In genomic region chrX:9136776-9137550, dm6 we compare ENCODE assay signal across 1 fruit fly cellular context.
TF ChIP-seq lines count a peak whose summit lies in the region.

No protein-coding gene starts in this region.

TF ChIP-seq in whole organism, embryonic, 481 proteins besides CTCF, POLR2A, EP300 and RAD21 (continued from another document and continues in another):
- TF ChIP-seq CG18262 (tag; optimal IDR thresholded peaks at IDR 0.05; lab: Kevin White, UChicago) (peak; percentile 56), CG16815 (GFP tag; optimal IDR thresholded peaks at IDR 0.05; lab: Kevin White, UChicago) (peak; percentile 27), CG6272 (GFP tag; IDR thresholded peaks at IDR 0.05; lab: Robert Waterston, UW) (no peak), mam (GFP tag; optimal IDR thresholded peaks at IDR 0.05; lab: Kevin White, UChicago) (peak; percentile 33), nerfin-2 (GFP tag; IDR thresholded peaks at IDR 0.05; lab: Robert Waterston, UW; ENCODE audit: partially characterized antibody) (no peak), chif (GFP tag; optimal IDR thresholded peaks at IDR 0.05; lab: Kevin White, UChicago) (peak; percentile 42 to 58), Xbp1 (GFP tag; optimal IDR thresholded peaks at IDR 0.05; lab: Kevin White, UChicago) (peak; percentile 55), fu2 (GFP tag; optimal IDR thresholded peaks at IDR 0.05; lab: Kevin White, UChicago) (peak; percentile 26), CG10654 (GFP tag; optimal IDR thresholded peaks at IDR 0.05; lab: Kevin White, UChicago) (peak; percentile 36), CG16779 (GFP tag; IDR thresholded peaks at IDR 0.05; lab: Robert Waterston, UW) (no peak), dati (GFP tag; IDR thresholded peaks at IDR 0.05; lab: Robert Waterston, UW) (no peak), HmgZ (tag; optimal IDR thresholded peaks at IDR 0.05; lab: Kevin White, UChicago) (no peak), CG7987 (GFP tag; optimal IDR thresholded peaks at IDR 0.05; lab: Kevin White, UChicago) (no peak), grn (GFP tag; optimal IDR thresholded peaks at IDR 0.05; lab: Kevin White, UChicago) (no peak), CG11398 (GFP tag; optimal IDR thresholded peaks at IDR 0.05; lab: Kevin White, UChicago) (peak; percentile 10), HLH54F (GFP tag; optimal IDR thresholded peaks at IDR 0.05; lab: Kevin White, UChicago) (no peak), sima (GFP tag; optimal IDR thresholded peaks at IDR 0.05; lab: Kevin White, UChicago) (no peak), Hr39 (optimal IDR thresholded peaks at IDR 0.05; lab: Kevin White, UChicago) (no peak), Ssrp (tag; optimal IDR thresholded peaks at IDR 0.05; lab: Kevin White, UChicago) (peak; percentile 65), knrl (GFP tag; IDR thresholded peaks at IDR 0.05; lab: Robert Waterston, UW; ENCODE audit: partially characterized antibody) (no peak), CG10366 (GFP tag; IDR thresholded peaks at IDR 0.05; lab: Robert Waterston, UW) (peak; percentile 24; the same call in 1 of the 2 replicates), Bteb2 (GFP tag; optimal IDR thresholded peaks at IDR 0.05; lab: Kevin White, UChicago) (no peak), da (GFP tag; optimal IDR thresholded peaks at IDR 0.05; lab: Kevin White, UChicago) (no peak), CG10565 (GFP tag; optimal IDR thresholded peaks at IDR 0.05; lab: Kevin White, UChicago) (no peak), CG14965 (GFP tag; optimal IDR thresholded peaks at IDR 0.05; lab: Kevin White, UChicago; ENCODE audit: borderline replicate concordance) (no peak), Atf6 (GFP tag; IDR thresholded peaks at IDR 0.05; lab: Robert Waterston, UW) (no peak), YL-1 (GFP tag; optimal IDR thresholded peaks at IDR 0.05; lab: Kevin White, UChicago) (no peak), kah (GFP tag; optimal IDR thresholded peaks at IDR 0.05; lab: Kevin White, UChicago) (peak; percentile 7), Blimp-1 (GFP tag; optimal IDR thresholded peaks at IDR 0.05; lab: Kevin White, UChicago) (peak; percentile 47), sisA (GFP tag; IDR thresholded peaks at IDR 0.05; lab: Robert Waterston, UW) (peak; percentile 66), CG15011 (GFP tag; optimal IDR thresholded peaks at IDR 0.05; lab: Kevin White, UChicago) (no peak), stwl (tag; optimal IDR thresholded peaks at IDR 0.05; lab: Kevin White, UChicago) (no peak), CG8478 (optimal IDR thresholded peaks at IDR 0.05; lab: Kevin White, UChicago) (no peak), CG1647 (GFP tag; optimal IDR thresholded peaks at IDR 0.05; lab: Kevin White, UChicago) (no peak), pros (GFP tag; optimal IDR thresholded peaks at IDR 0.05; lab: Kevin White, UChicago) (no peak), CG6254 (GFP tag; optimal IDR thresholded peaks at IDR 0.05; lab: Kevin White, UChicago) (no peak), Lpt (GFP tag; optimal IDR thresholded peaks at IDR 0.05; lab: Kevin White, UChicago) (no peak), run (tag; optimal IDR thresholded peaks at IDR 0.05; lab: Kevin White, UChicago) (peak; percentile 25), PHDP (tag; optimal IDR thresholded peaks at IDR 0.05; lab: Kevin White, UChicago) (peak; percentile 62), H15 (GFP tag; IDR thresholded peaks at IDR 0.05; lab: Robert Waterston, UW) (0 out of 3 replicates have a peak, but pooled peaks have one; percentile 15), Dp (GFP tag; optimal IDR thresholded peaks at IDR 0.05; lab: Kevin White, UChicago) (no peak), Abd-B (GFP tag; optimal IDR thresholded peaks at IDR 0.05; lab: Kevin White, UChicago) (no peak), CG18619 (GFP tag; optimal IDR thresholded peaks at IDR 0.05; lab: Kevin White, UChicago) (peak; percentile 4), nerfin-1 (tag; optimal IDR thresholded peaks at IDR 0.05; lab: Kevin White, UChicago) (no peak), schlank (tag; optimal IDR thresholded peaks at IDR 0.05; lab: Kevin White, UChicago) (no peak), CG15269 (tag; optimal IDR thresholded peaks at IDR 0.05; lab: Kevin White, UChicago) (peak; percentile 54), sqz (GFP tag; optimal IDR thresholded peaks at IDR 0.05; lab: Kevin White, UChicago) (no peak), CG7271 (tag; optimal IDR thresholded peaks at IDR 0.05; lab: Kevin White, UChicago) (no peak), CG3847 (GFP tag; IDR thresholded peaks at IDR 0.05; lab: Robert Waterston, UW) (no peak), Ravus (GFP tag; IDR thresholded peaks at IDR 0.05; lab: Robert Waterston, UW) (no peak), gro (GFP tag; optimal IDR thresholded peaks at IDR 0.05; lab: Kevin White, UChicago) (no peak), E2f1 (GFP tag; IDR thresholded peaks at IDR 0.05; lab: Robert Waterston, UW) (no peak), odd (GFP tag; optimal IDR thresholded peaks at IDR 0.05; lab: Kevin White, UChicago) (no peak), luna (GFP tag; optimal IDR thresholded peaks at IDR 0.05; lab: Kevin White, UChicago) (no peak), p53 (GFP tag; optimal IDR thresholded peaks at IDR 0.05; lab: Kevin White, UChicago) (no peak), Doc3 (GFP tag; IDR thresholded peaks at IDR 0.05; lab: Robert Waterston, UW; ENCODE audit: partially characterized antibody) (no peak), cato (GFP tag; optimal IDR thresholded peaks at IDR 0.05; lab: Kevin White, UChicago; ENCODE audit: borderline replicate concordance) (no peak), wek (GFP tag; optimal IDR thresholded peaks at IDR 0.05; lab: Kevin White, UChicago) (peak; percentile 26), disco-r (GFP tag; optimal IDR thresholded peaks at IDR 0.05; lab: Kevin White, UChicago) (no peak), dysf (GFP tag; IDR thresholded peaks at IDR 0.05; lab: Robert Waterston, UW) (peak; percentile 71), CG11247 (GFP tag; IDR thresholded peaks at IDR 0.05; lab: Robert Waterston, UW) (no peak), CG9215 (GFP tag; IDR thresholded peaks at IDR 0.05; lab: Robert Waterston, UW) (no peak), Asciz (GFP tag; optimal IDR thresholded peaks at IDR 0.05; lab: Kevin White, UChicago) (peak; percentile 10), CG10462 (GFP tag; optimal IDR thresholded peaks at IDR 0.05; lab: Kevin White, UChicago) (no peak), Opbp (GFP tag; IDR thresholded peaks at IDR 0.05; lab: Robert Waterston, UW; ENCODE audit: partially characterized antibody) (no peak), so (GFP tag; IDR thresholded peaks at IDR 0.05; lab: Robert Waterston, UW) (no peak), CG7963 (GFP tag; IDR thresholded peaks at IDR 0.05; lab: Robert Waterston, UW; ENCODE audit: partially characterized antibody) (no peak), sd (tag; optimal IDR thresholded peaks at IDR 0.05; lab: Kevin White, UChicago) (no peak), Sox100B (GFP tag; optimal IDR thresholded peaks at IDR 0.05; lab: Kevin White, UChicago) (peak; percentile 16), Kr (GFP tag; optimal IDR thresholded peaks at IDR 0.05; lab: Kevin White, UChicago) (no peak), az2 (GFP tag; optimal IDR thresholded peaks at IDR 0.05; lab: Kevin White, UChicago) (peak; percentile 54), HLH4C (GFP tag; IDR thresholded peaks at IDR 0.05; lab: Robert Waterston, UW; ENCODE audit: partially characterized antibody) (no peak), Hr51 (GFP tag; optimal IDR thresholded peaks at IDR 0.05; lab: Kevin White, UChicago) (peak; percentile 43 to 66), CG15514 (GFP tag; optimal IDR thresholded peaks at IDR 0.05; lab: Kevin White, UChicago) (peak; percentile 26), br (optimal IDR thresholded peaks at IDR 0.05; lab: Kevin White, UChicago) (no peak), pho (GFP tag; optimal IDR thresholded peaks at IDR 0.05; lab: Kevin White, UChicago) (peak; percentile 7), jigr1 (GFP tag; IDR thresholded peaks at IDR 0.05; lab: Robert Waterston, UW) (no peak), CG14050 (GFP tag; IDR thresholded peaks at IDR 0.05; lab: Robert Waterston, UW) (peak; percentile 25; the same call in 1 of the 3 replicates), CG10209 (GFP tag; optimal IDR thresholded peaks at IDR 0.05; lab: Kevin White, UChicago) (peak; percentile 22), CG4404 (GFP tag; IDR thresholded peaks at IDR 0.05; lab: Robert Waterston, UW) (no peak), lab (GFP tag; optimal IDR thresholded peaks at IDR 0.05; lab: Kevin White, UChicago) (peak; percentile 45), CG7745 (tag; optimal IDR thresholded peaks at IDR 0.05; lab: Kevin White, UChicago) (no peak), Mes4 (GFP tag; optimal IDR thresholded peaks at IDR 0.05; lab: Kevin White, UChicago) (peak; percentile 20), seq (GFP tag; IDR thresholded peaks at IDR 0.05; lab: Robert Waterston, UW) (no peak), grau (tag; optimal IDR thresholded peaks at IDR 0.05; lab: Kevin White, UChicago) (peak; percentile 62), CG9797 (GFP tag; optimal IDR thresholded peaks at IDR 0.05; lab: Kevin White, UChicago) (no peak), crp (GFP tag; optimal IDR thresholded peaks at IDR 0.05; lab: Kevin White, UChicago) (peak in 1 of 2 experiments; percentile 45), MTF-1 (GFP tag; optimal IDR thresholded peaks at IDR 0.05; lab: Kevin White, UChicago; ENCODE audit: borderline replicate concordance) (no peak), ssp (GFP tag; IDR thresholded peaks at IDR 0.05; lab: Robert Waterston, UW) (peak; percentile 45), phol (tag; optimal IDR thresholded peaks at IDR 0.05; lab: Kevin White, UChicago) (peak; percentile 58), NK7.1 (GFP tag; optimal IDR thresholded peaks at IDR 0.05; lab: Kevin White, UChicago) (no peak), Fer2 (tag; optimal IDR thresholded peaks at IDR 0.05; lab: Kevin White, UChicago) (no peak), Sry-β (GFP tag; optimal IDR thresholded peaks at IDR 0.05; lab: Kevin White, UChicago) (no peak), Sin3A (optimal IDR thresholded peaks at IDR 0.05; lab: Kevin White, UChicago) (no peak), D19A (tag; optimal IDR thresholded peaks at IDR 0.05; lab: Kevin White, UChicago) (peak; percentile 37), jing (GFP tag; optimal IDR thresholded peaks at IDR 0.05; lab: Kevin White, UChicago) (peak; percentile 8), sim (GFP tag; IDR thresholded peaks at IDR 0.05; lab: Robert Waterston, UW) (no peak), mld (GFP tag; IDR thresholded peaks at IDR 0.05; lab: Robert Waterston, UW; ENCODE audit: partially characterized antibody) (no peak), Doc2 (GFP tag; IDR thresholded peaks at IDR 0.05; lab: Robert Waterston, UW) (no peak), cad (GFP tag; optimal IDR thresholded peaks at IDR 0.05; lab: Kevin White, UChicago) (no peak), CG32767 (GFP tag; IDR thresholded peaks at IDR 0.05; lab: Robert Waterston, UW) (0 out of 2 replicates have a peak, but pooled peaks have one; percentile 36), CG4707 (GFP tag; optimal IDR thresholded peaks at IDR 0.05; lab: Kevin White, UChicago) (peak; percentile 16), CG3995 (GFP tag; optimal IDR thresholded peaks at IDR 0.05; lab: Kevin White, UChicago) (no peak), CG17186 (GFP tag; optimal IDR thresholded peaks at IDR 0.05; lab: Kevin White, UChicago) (no peak), BEAF-32 (GFP tag; optimal IDR thresholded peaks at IDR 0.05; lab: Kevin White, UChicago) (no peak), emc (GFP tag; optimal IDR thresholded peaks at IDR 0.05; lab: Kevin White, UChicago) (peak; percentile 17), Max (GFP tag; optimal IDR thresholded peaks at IDR 0.05; lab: Kevin White, UChicago) (peak; percentile 36), nom (GFP tag; optimal IDR thresholded peaks at IDR 0.05; lab: Kevin White, UChicago) (no peak), Spps (tag; optimal IDR thresholded peaks at IDR 0.05; lab: Kevin White, UChicago) (no peak), bbx (GFP tag; IDR thresholded peaks at IDR 0.05; lab: Robert Waterston, UW; ENCODE audit: partially characterized antibody) (no peak), Bdp1 (GFP tag; optimal IDR thresholded peaks at IDR 0.05; lab: Kevin White, UChicago) (no peak), CG6683 (GFP tag; optimal IDR thresholded peaks at IDR 0.05; lab: Kevin White, UChicago) (no peak), wor (GFP tag; IDR thresholded peaks at IDR 0.05; lab: Robert Waterston, UW) (no peak), croc (GFP tag; conservative IDR thresholded peaks at IDR 0.05; lab: Robert Waterston, UW) (no peak), CG10959 (GFP tag; IDR thresholded peaks at IDR 0.05; lab: Robert Waterston, UW) (no peak), CG2202 (tag; optimal IDR thresholded peaks at IDR 0.05; lab: Kevin White, UChicago) (no peak), nau (GFP tag; optimal IDR thresholded peaks at IDR 0.05; lab: Kevin White, UChicago) (no peak), eyg (GFP tag; optimal IDR thresholded peaks at IDR 0.05; lab: Kevin White, UChicago) (peak; percentile 16), CG17829 (tag; optimal IDR thresholded peaks at IDR 0.05; lab: Kevin White, UChicago) (peak; percentile 31), CG4328 (GFP tag; optimal IDR thresholded peaks at IDR 0.05; lab: Kevin White, UChicago) (no peak), CG2129 (GFP tag; IDR thresholded peaks at IDR 0.05; lab: Robert Waterston, UW; ENCODE audit: partially characterized antibody) (no peak), tap (tag; optimal IDR thresholded peaks at IDR 0.05; lab: Kevin White, UChicago) (peak; percentile 37), CG12391 (tag; optimal IDR thresholded peaks at IDR 0.05; lab: Kevin White, UChicago) (peak; percentile 56), onecut (GFP tag; IDR thresholded peaks at IDR 0.05; lab: Robert Waterston, UW) (peak; percentile 31; the same call in 1 of the 2 replicates), Poxn (GFP tag; IDR thresholded peaks at IDR 0.05; lab: Robert Waterston, UW) (no peak), CG10274 (GFP tag; optimal IDR thresholded peaks at IDR 0.05; lab: Kevin White, UChicago) (no peak), CG7357 (GFP tag; IDR thresholded peaks at IDR 0.05; lab: Robert Waterston, UW) (no peak), CG10321 (GFP tag; IDR thresholded peaks at IDR 0.05; lab: Robert Waterston, UW) (no peak), row (GFP tag; IDR thresholded peaks at IDR 0.05; lab: Robert Waterston, UW) (peak; percentile 65), trh (GFP tag; optimal IDR thresholded peaks at IDR 0.05; lab: Kevin White, UChicago) (no peak), tll (GFP tag; optimal IDR thresholded peaks at IDR 0.05; lab: Kevin White, UChicago) (no peak), Meics (GFP tag; optimal IDR thresholded peaks at IDR 0.05; lab: Kevin White, UChicago) (peak; percentile 45), repo (GFP tag; optimal IDR thresholded peaks at IDR 0.05; lab: Kevin White, UChicago) (no peak), yki (optimal IDR thresholded peaks at IDR 0.05; lab: Kevin White, UChicago) (no peak), z (GFP tag; IDR thresholded peaks at IDR 0.05; lab: Robert Waterston, UW) (no peak), CG11093 (GFP tag; IDR thresholded peaks at IDR 0.05; lab: Robert Waterston, UW) (no peak)
